Fruit fly (Drosophila melanogaster): ENCODE measurements around the gene Clp.
A peak's percentile ranks its signal among the peaks of the same experiment; 100 is the strongest.

Gene Clp

dm6 chr2L:846167-846868 lies 26.6 kb downstream of the Clp start (continued):
- no peak for TF ChIP-seq Opbp (GFP tag; IDR thresholded peaks at IDR 0.05; ENCODE audit: partially characterized antibody)
- no peak for TF ChIP-seq CG15073 (GFP tag; optimal IDR thresholded peaks at IDR 0.05)
- TF ChIP-seq CG4328 (GFP tag; optimal IDR thresholded peaks at IDR 0.05), result no peak
- peak; percentile 20 for TF ChIP-seq CG10654 (GFP tag; optimal IDR thresholded peaks at IDR 0.05)
- TF ChIP-seq az2 (GFP tag; optimal IDR thresholded peaks at IDR 0.05), result peak; percentile 68
- TF ChIP-seq cas (GFP tag; IDR thresholded peaks at IDR 0.05), result no peak
- TF ChIP-seq seq (GFP tag; IDR thresholded peaks at IDR 0.05), result no peak
- no peak for TF ChIP-seq CG10321 (GFP tag; IDR thresholded peaks at IDR 0.05)
- no peak for TF ChIP-seq hbn (GFP tag; IDR thresholded peaks at IDR 0.05; ENCODE audit: partially characterized antibody)
- no peak for TF ChIP-seq Sry-β (GFP tag; optimal IDR thresholded peaks at IDR 0.05)
- no peak for TF ChIP-seq D (optimal IDR thresholded peaks at IDR 0.05)
- peak; percentile 40 for TF ChIP-seq D (GFP tag; optimal IDR thresholded peaks at IDR 0.05)
- TF ChIP-seq ERR (GFP tag; optimal IDR thresholded peaks at IDR 0.05), result no peak
- TF ChIP-seq sqz (GFP tag; optimal IDR thresholded peaks at IDR 0.05), result peak; percentile 51
- peak; percentile 37 for TF ChIP-seq BtbVII (GFP tag; optimal IDR thresholded peaks at IDR 0.05)
- TF ChIP-seq CG31224 (GFP tag; IDR thresholded peaks at IDR 0.05), result no peak
- peak; percentile 48 for TF ChIP-seq CG18764 (GFP tag; optimal IDR thresholded peaks at IDR 0.05)
- TF ChIP-seq fd3F (GFP tag; optimal IDR thresholded peaks at IDR 0.05), result no peak
- peak; percentile 27 for TF ChIP-seq crc (GFP tag; optimal IDR thresholded peaks at IDR 0.05)
- TF ChIP-seq p53 (GFP tag; optimal IDR thresholded peaks at IDR 0.05), result peak; percentile 35
- TF ChIP-seq CG4730 (GFP tag; IDR thresholded peaks at IDR 0.05), result no peak
- no peak for TF ChIP-seq dati (GFP tag; IDR thresholded peaks at IDR 0.05)
- peak; percentile 55 for TF ChIP-seq tap (tag; optimal IDR thresholded peaks at IDR 0.05)
- peak; percentile 48 for TF ChIP-seq CG1647 (GFP tag; optimal IDR thresholded peaks at IDR 0.05)
- no peak for TF ChIP-seq CG1024 (GFP tag; IDR thresholded peaks at IDR 0.05)
- TF ChIP-seq kah (GFP tag; optimal IDR thresholded peaks at IDR 0.05), result no peak
- no peak for TF ChIP-seq hkb (optimal IDR thresholded peaks at IDR 0.05)
- peak; percentile 31; the same call in 1 of the 2 replicates for TF ChIP-seq hkb (GFP tag; IDR thresholded peaks at IDR 0.05)
- peak; percentile 40 for TF ChIP-seq wek (GFP tag; optimal IDR thresholded peaks at IDR 0.05)
- peak; percentile 59 for TF ChIP-seq pum (GFP tag; optimal IDR thresholded peaks at IDR 0.05)
- TF ChIP-seq Adf1 (GFP tag; IDR thresholded peaks at IDR 0.05), result no peak
- no peak for TF ChIP-seq YL-1 (GFP tag; optimal IDR thresholded peaks at IDR 0.05)
- TF ChIP-seq z (GFP tag; IDR thresholded peaks at IDR 0.05), result no peak
- no peak for TF ChIP-seq CG11247 (GFP tag; IDR thresholded peaks at IDR 0.05)
- TF ChIP-seq CG11398 (GFP tag; optimal IDR thresholded peaks at IDR 0.05), result peak; percentile 72
- TF ChIP-seq CG14014 (GFP tag; IDR thresholded peaks at IDR 0.05), result peak; percentile 32; the same call in 1 of the 2 replicates
- TF ChIP-seq disco-r (GFP tag; optimal IDR thresholded peaks at IDR 0.05), result no peak
- TF ChIP-seq Gug (GFP tag; IDR thresholded peaks at IDR 0.05), result peak; percentile 31; the same call in 2 of the 4 replicates
- TF ChIP-seq CG7271 (tag; optimal IDR thresholded peaks at IDR 0.05), result no peak
- TF ChIP-seq CG15011 (GFP tag; optimal IDR thresholded peaks at IDR 0.05), result no peak
- TF ChIP-seq CG4820 (GFP tag; optimal IDR thresholded peaks at IDR 0.05), result peak; percentile 54
- no peak for TF ChIP-seq CG16815 (GFP tag; optimal IDR thresholded peaks at IDR 0.05)
- no peak for TF ChIP-seq Lim3 (GFP tag; IDR thresholded peaks at IDR 0.05)
- TF ChIP-seq CG14050 (GFP tag; IDR thresholded peaks at IDR 0.05), result no peak
- peak; percentile 62 for TF ChIP-seq grau (tag; optimal IDR thresholded peaks at IDR 0.05)
- TF ChIP-seq CG9727 (GFP tag; optimal IDR thresholded peaks at IDR 0.05), result peak; percentile 37
- TF ChIP-seq Tbp (GFP tag; optimal IDR thresholded peaks at IDR 0.05), result no peak
- TF ChIP-seq hb (GFP tag; IDR thresholded peaks at IDR 0.05; ENCODE audit: partially characterized antibody), result no peak
- TF ChIP-seq CG34376 (GFP tag; optimal IDR thresholded peaks at IDR 0.05), result no peak
- TF ChIP-seq Spps (tag; optimal IDR thresholded peaks at IDR 0.05), result no peak
- TF ChIP-seq ssp (GFP tag; IDR thresholded peaks at IDR 0.05), result peak; percentile 7; the same call in 1 of the 2 replicates
- peak; percentile 45 for TF ChIP-seq CG17385 (GFP tag; optimal IDR thresholded peaks at IDR 0.05)
